Worm (Caenorhabditis elegans) whole organism, late embryonic: ENCODE data around the gene qui-1.

Experiments used
- C38D4.7 ChIP-seq: fragments of 200-800 bp; sonication (Bioruptor generic); optimal IDR thresholded peaks from 2 replicates; lab custom pipeline; 2018; ENCODE audit warnings: mild to moderate bottlenecking, missing genetic modification characterization, moderate library complexity, missing compliant biosample characterization
- F13H6.1 ChIP-seq: sonication (generic microtip); optimal IDR thresholded peaks from 2 replicates; lab custom pipeline; 2016; ENCODE audit warnings: missing genetic modification characterization, missing compliant biosample characterization
- K02D7.2 ChIP-seq: sonication (generic microtip); optimal IDR thresholded peaks from 2 replicates; lab custom pipeline; 2017; ENCODE audit warnings: mild to moderate bottlenecking, missing genetic modification characterization, missing compliant biosample characterization
- K09A11.1 ChIP-seq: sonication (generic microtip); optimal IDR thresholded peaks from 2 replicates; lab custom pipeline; 2017; ENCODE audit warnings: antibody characterized with exemption, mild to moderate bottlenecking, missing genetic modification characterization, missing compliant biosample characterization; ENCODE audit not compliant: insufficient read depth
- ahr-1 ChIP-seq: sonication (generic microtip); optimal IDR thresholded peaks from 2 replicates; lab custom pipeline; 2016; ENCODE audit warnings: missing genetic modification characterization, missing compliant biosample characterization
- ceh-18 ChIP-seq: sonication (generic microtip); optimal IDR thresholded peaks from 2 replicates; lab custom pipeline; 2016; ENCODE audit warnings: missing genetic modification characterization, missing compliant biosample characterization
- ceh-22 ChIP-seq: sonication (generic microtip); optimal IDR thresholded peaks from 2 replicates; lab custom pipeline; 2017; ENCODE audit warnings: missing biosample characterization, missing genetic modification characterization
- ceh-30 ChIP-seq: fragments of 150-350 bp; optimal IDR thresholded peaks from 2 replicates; lab custom pipeline; 2014; ENCODE audit warnings: missing biosample characterization, missing genetic modification characterization
- ceh-31 ChIP-seq: sonication (generic microtip); optimal IDR thresholded peaks from 2 replicates; lab custom pipeline; 2016; ENCODE audit warnings: missing genetic modification characterization, missing compliant biosample characterization
- ceh-34 ChIP-seq: sonication (generic microtip); optimal IDR thresholded peaks from 2 replicates; lab custom pipeline; 2016; ENCODE audit warnings: mild to moderate bottlenecking, missing genetic modification characterization, missing compliant biosample characterization
- ceh-45 ChIP-seq: fragments of 200-800 bp; sonication (Bioruptor generic); IDR thresholded peaks from 2 replicates; pipeline ENCODE4 v1.3.6; 2022; ENCODE audit warnings: missing genetic modification reagents, missing genetic modification characterization, missing compliant biosample characterization
- ceh-48 ChIP-seq: sonication (generic microtip); optimal IDR thresholded peaks from 2 replicates; lab custom pipeline; 2016; ENCODE audit warnings: missing genetic modification characterization, inconsistent platforms, missing compliant biosample characterization
- ceh-6 ChIP-seq: fragments of 200-800 bp; sonication (Bioruptor generic); optimal IDR thresholded peaks from 2 replicates; lab custom pipeline; 2018; ENCODE audit warnings: mild to moderate bottlenecking, missing genetic modification characterization, missing compliant biosample characterization
- che-1 ChIP-seq: sonication (generic microtip); optimal IDR thresholded peaks from 2 replicates; lab custom pipeline; 2016; ENCODE audit warnings: mild to moderate bottlenecking, missing genetic modification characterization, missing compliant biosample characterization
- dve-1 ChIP-seq: sonication (generic microtip); optimal IDR thresholded peaks from 2 replicates; lab custom pipeline; 2017; ENCODE audit warnings: antibody characterized with exemption, mild to moderate bottlenecking, missing genetic modification characterization, missing compliant biosample characterization
- ets-4 ChIP-seq: sonication (generic microtip); optimal IDR thresholded peaks from 2 replicates; lab custom pipeline; 2016; ENCODE audit warnings: missing genetic modification characterization, missing compliant biosample characterization
- eyg-1 ChIP-seq: sonication (generic microtip); optimal IDR thresholded peaks from 2 replicates; lab custom pipeline; 2016; ENCODE audit warnings: missing genotype, missing genetic modification characterization, missing compliant biosample characterization
- fax-1 ChIP-seq: sonication (generic microtip); optimal IDR thresholded peaks from 2 replicates; lab custom pipeline; 2016; ENCODE audit warnings: missing genotype, missing genetic modification characterization, missing compliant biosample characterization
- gmeb-2 ChIP-seq: sonication (generic microtip); optimal IDR thresholded peaks from 2 replicates; lab custom pipeline; 2016; ENCODE audit warnings: missing genetic modification characterization, inconsistent platforms, missing compliant biosample characterization
- hlh-13 ChIP-seq: fragments of 200-800 bp; sonication (Bioruptor generic); optimal IDR thresholded peaks from 2 replicates; lab custom pipeline; 2018; ENCODE audit warnings: mild to moderate bottlenecking, missing genetic modification characterization, missing compliant biosample characterization
- hlh-15 ChIP-seq: sonication (generic microtip); optimal IDR thresholded peaks from 2 replicates; lab custom pipeline; 2016; ENCODE audit warnings: missing genetic modification characterization, missing compliant biosample characterization
- hlh-30 ChIP-seq: sonication (generic microtip); optimal IDR thresholded peaks from 2 replicates; lab custom pipeline; 2017; ENCODE audit warnings: antibody characterized with exemption, missing genetic modification characterization, missing compliant biosample characterization; ENCODE audit not compliant: insufficient read depth
- hlh-8 ChIP-seq: sonication (generic microtip); optimal IDR thresholded peaks from 2 replicates; lab custom pipeline; 2016; ENCODE audit warnings: missing genotype, missing genetic modification characterization, missing compliant biosample characterization
- mec-3 ChIP-seq: sonication (generic microtip); optimal IDR thresholded peaks from 2 replicates; lab custom pipeline; 2016; ENCODE audit warnings: borderline replicate concordance, missing genetic modification characterization, missing compliant biosample characterization
- nfya-1 ChIP-seq: sonication (generic microtip); optimal IDR thresholded peaks from 2 replicates; lab custom pipeline; 2017; ENCODE audit warnings: missing genetic modification characterization, mild to moderate bottlenecking, missing compliant biosample characterization, antibody characterized with exemption, moderate library complexity
- nhr-11 ChIP-seq: fragments of 150-350 bp; optimal IDR thresholded peaks from 2 replicates; lab custom pipeline; 2014; ENCODE audit warnings: missing biosample characterization, missing genetic modification characterization
- npax-4 ChIP-seq: sonication (generic microtip); optimal IDR thresholded peaks from 2 replicates; lab custom pipeline; 2016; ENCODE audit warnings: missing genetic modification characterization, missing compliant biosample characterization
- odd-2 ChIP-seq: sonication (generic microtip); optimal IDR thresholded peaks from 2 replicates; lab custom pipeline; 2017; ENCODE audit warnings: antibody characterized with exemption, mild to moderate bottlenecking, missing genetic modification characterization, missing compliant biosample characterization
- pag-3 ChIP-seq: sonication (generic microtip); optimal IDR thresholded peaks from 2 replicates; lab custom pipeline; 2016; ENCODE audit warnings: missing compliant biosample characterization, missing genetic modification characterization, borderline replicate concordance
- pqm-1 ChIP-seq: sonication (generic microtip); optimal IDR thresholded peaks from 2 replicates; lab custom pipeline; 2016; ENCODE audit warnings: missing genetic modification characterization, missing compliant biosample characterization
- ref-2 ChIP-seq: sonication (generic microtip); optimal IDR thresholded peaks from 2 replicates; lab custom pipeline; 2016; ENCODE audit warnings: missing genetic modification characterization, missing compliant biosample characterization
- rnt-1 ChIP-seq: sonication (generic microtip); optimal IDR thresholded peaks from 2 replicates; lab custom pipeline; 2016; ENCODE audit warnings: missing genetic modification characterization, missing compliant biosample characterization
- sdc-2 ChIP-seq: sonication (generic microtip); optimal IDR thresholded peaks from 2 replicates; lab custom pipeline; 2016; ENCODE audit warnings: missing genotype, missing genetic modification characterization, missing compliant biosample characterization
- sox-2 ChIP-seq: fragments of 200-800 bp; sonication (Bioruptor generic); IDR thresholded peaks from 2 replicates; pipeline ENCODE4 v1.3.6; 2022; ENCODE audit warnings: missing genetic modification reagents, missing genetic modification characterization, missing compliant biosample characterization
- sox-4 ChIP-seq: sonication (generic microtip); optimal IDR thresholded peaks from 2 replicates; lab custom pipeline; 2017; ENCODE audit warnings: mild to moderate bottlenecking, missing genetic modification characterization, inconsistent platforms, missing compliant biosample characterization
- syd-9 ChIP-seq: sonication (generic microtip); optimal IDR thresholded peaks from 2 replicates; lab custom pipeline; 2016; ENCODE audit warnings: mild to moderate bottlenecking, missing genetic modification characterization, moderate library complexity, missing compliant biosample characterization
- tbx-2 ChIP-seq: sonication (generic microtip); optimal IDR thresholded peaks from 2 replicates; lab custom pipeline; 2016; ENCODE audit warnings: missing genetic modification characterization, missing compliant biosample characterization
- tbx-7 ChIP-seq: sonication (generic microtip); optimal IDR thresholded peaks from 2 replicates; lab custom pipeline; 2016; ENCODE audit warnings: missing genotype, missing genetic modification characterization, missing compliant biosample characterization
- ttx-3 ChIP-seq: sonication (generic microtip); optimal IDR thresholded peaks from 2 replicates; lab custom pipeline; 2016; ENCODE audit warnings: missing genetic modification reagents, missing genetic modification characterization, missing compliant biosample characterization
- unc-3 ChIP-seq, 2 experiments: fragments of 200-800 bp in 1 of 2; sonication (Bioruptor generic) in 1 of 2; sonication (generic microtip) in 1 of 2; conservative IDR thresholded peaks in 1 of 2; optimal IDR thresholded peaks in 1 of 2; 2 replicates each; pipeline versions ENCODE4 v1.3.6 to Lab custom; 2016 to 2022; ENCODE audit warnings: missing compliant biosample characterization in 2 of 2, missing genetic modification characterization in 2 of 2, missing genetic modification reagents in 1 of 2
- unc-42 ChIP-seq: sonication (generic microtip); optimal IDR thresholded peaks from 2 replicates; lab custom pipeline; 2016; ENCODE audit warnings: missing genotype, missing genetic modification characterization, missing compliant biosample characterization
- unc-55 ChIP-seq: sonication (generic microtip); optimal IDR thresholded peaks from 2 replicates; lab custom pipeline; 2017; ENCODE audit warnings: missing biosample characterization, missing genetic modification reagents, missing genetic modification characterization
- unc-86 ChIP-seq: sonication (generic microtip); optimal IDR thresholded peaks from 2 replicates; lab custom pipeline; 2016; ENCODE audit warnings: missing genetic modification characterization, missing compliant biosample characterization
- zip-5 ChIP-seq: sonication (generic microtip); optimal IDR thresholded peaks from 2 replicates; lab custom pipeline; 2016; ENCODE audit warnings: missing genetic modification characterization, missing compliant biosample characterization
- ztf-16 ChIP-seq: sonication (generic microtip); optimal IDR thresholded peaks from 2 replicates; lab custom pipeline; 2017; ENCODE audit warnings: missing genetic modification characterization, missing compliant biosample characterization

qui-1 gene

ce11 chrIV:13548188-13548587 lies 13.5 kb upstream of the qui-1 start, which contains the start of gene F52G2.3:
Gene F52G2.3, minus strand, starts transcription at chrIV:13548230.
- TF ChIP-seq ztf-16 (tag; lab: Kevin White, UChicago) (no peak), pag-3 (tag; lab: Kevin White, UChicago) (no peak), gmeb-2 (no peak), nhr-11 (no peak), ttx-3 (no peak), syd-9 (tag; lab: Kevin White, UChicago) (no peak), ceh-48 (tag; lab: Kevin White, UChicago) (no peak), ceh-18 (tag; lab: Kevin White, UChicago) (no peak), tbx-2 (tag; lab: Kevin White, UChicago) (no peak), unc-86 (tag; lab: Kevin White, UChicago) (no peak), hlh-15 (tag; lab: Kevin White, UChicago) (no peak), ceh-45 (GFP tag; lab: Robert Waterston, UW) (no peak), dve-1 (tag; lab: Kevin White, UChicago) (no peak), mec-3 (tag; lab: Kevin White, UChicago) (no peak), fax-1 (tag; lab: Kevin White, UChicago) (no peak), hlh-13 (GFP tag; lab: Kevin White, UChicago) (no peak)
- TF ChIP-seq, all 69 proteins: peak for 0

ce11 chrIV:13549350-13549749 lies 12.3 kb upstream of the qui-1 start:
- TF ChIP-seq K09A11.1 (no peak), npax-4 (peak; percentile 26), C38D4.7 (no peak), nhr-11 (no peak), hlh-30 (tag; lab: Kevin White, UChicago) (no peak), ets-4 (tag; lab: Kevin White, UChicago) (no peak), fax-1 (tag; lab: Kevin White, UChicago) (peak; percentile 73), sox-4 (tag; lab: Kevin White, UChicago) (peak; percentile 47), ceh-30 (no peak), pqm-1 (tag; lab: Kevin White, UChicago) (peak; percentile 22), F13H6.1 (tag; lab: Kevin White, UChicago) (peak; percentile 8), odd-2 (tag; lab: Kevin White, UChicago) (no peak), tbx-7 (no peak), ref-2 (tag; lab: Kevin White, UChicago) (no peak), che-1 (tag; lab: Kevin White, UChicago) (peak; percentile 42), ceh-22 (tag; lab: Kevin White, UChicago) (no peak), ceh-18 (tag; lab: Kevin White, UChicago) (no peak), ztf-16 (tag; lab: Kevin White, UChicago) (no peak), sox-2 (GFP tag; lab: Robert Waterston, UW) (no peak), gmeb-2 (peak; percentile 14), eyg-1 (tag; lab: Kevin White, UChicago) (no peak), rnt-1 (tag; lab: Kevin White, UChicago) (peak; percentile 1), ahr-1 (tag; lab: Kevin White, UChicago) (no peak), ceh-6 (GFP tag; lab: Kevin White, UChicago) (peak; percentile 32), unc-3 (GFP tag; conservative IDR thresholded peaks at IDR 0.05; lab: Robert Waterston, UW) (no peak), unc-3 (tag; optimal IDR thresholded peaks at IDR 0.05; lab: Kevin White, UChicago) (no peak), K02D7.2 (tag; lab: Kevin White, UChicago) (peak; percentile 20), unc-55 (GFP tag; lab: Kevin White, UChicago) (no peak), ceh-34 (tag; lab: Kevin White, UChicago) (peak; percentile 26), nfya-1 (tag; lab: Kevin White, UChicago) (no peak), ttx-3 (peak; percentile 33), unc-42 (tag; lab: Kevin White, UChicago) (no peak), ceh-31 (tag; lab: Kevin White, UChicago) (peak; percentile 72), sdc-2 (no peak), hlh-8 (peak; percentile 72), zip-5 (tag; lab: Kevin White, UChicago) (no peak), tbx-2 (tag; lab: Kevin White, UChicago) (peak; percentile 8)
